Worm (Caenorhabditis elegans): Measurements from ENCODE around the gene cyp-13A2.
A peak's percentile ranks its signal among the peaks of the same experiment; 100 is the strongest.

cyp-13A2 gene

ce11 chrII:9753730-9754129, 33.7 kb downstream of the cyp-13A2 start, which contains the start of gene ZK1321.1:
Gene ZK1321.1 (plus strand): TSS chrII:9754030.
- no peak for TF ChIP-seq lsy-2 (tag; optimal IDR thresholded peaks at IDR 0.05)
- TF ChIP-seq elt-1 (tag; optimal IDR thresholded peaks at IDR 0.05; ENCODE audit: borderline replicate concordance, insufficient read depth), result no peak
- no peak for TF ChIP-seq nhr-2 (tag; optimal IDR thresholded peaks at IDR 0.05)
- no peak for TF ChIP-seq unc-62 (GFP tag; optimal IDR thresholded peaks at IDR 0.05)
- TF ChIP-seq flh-1 (GFP tag; optimal IDR thresholded peaks at IDR 0.05), result no peak

- TF ChIP-seq ham-2 (GFP tag; optimal IDR thresholded peaks at IDR 0.05) (no peak), lin-13 (tag; optimal IDR thresholded peaks at IDR 0.05) (no peak), mab-5 (tag; optimal IDR thresholded peaks at IDR 0.05) (no peak), ceh-83 (GFP tag; optimal IDR thresholded peaks at IDR 0.05) (no peak), nhr-2 (tag; optimal IDR thresholded peaks at IDR 0.05) (no peak), ceh-43 (GFP tag; optimal IDR thresholded peaks at IDR 0.05) (no peak), bed-3 (GFP tag; optimal IDR thresholded peaks at IDR 0.05) (no peak), pha-4 (tag; optimal IDR thresholded peaks at IDR 0.05) (no peak), tbx-8 (GFP tag; optimal IDR thresholded peaks at IDR 0.05) (no peak), ces-1 (GFP tag; optimal IDR thresholded peaks at IDR 0.05) (no peak), nhr-76 (tag; optimal IDR thresholded peaks at IDR 0.05) (no peak), unc-39 (tag; optimal IDR thresholded peaks at IDR 0.05) (no peak), mep-1 (tag; optimal IDR thresholded peaks at IDR 0.05) (no peak), elt-1 (tag; optimal IDR thresholded peaks at IDR 0.05; ENCODE audit: borderline replicate concordance, insufficient read depth) (no peak)
These were observed 34.4 kb downstream of the cyp-13A2 start, which contains the start of gene Y53C12B.7 for ce11 chrII:9753056-9753455. Gene Y53C12B.7 (minus strand): TSS chrII:9753218.

- TF ChIP-seq lsy-2 (tag; optimal IDR thresholded peaks at IDR 0.05) (no peak), nhr-2 (tag; optimal IDR thresholded peaks at IDR 0.05) (no peak), mls-2 (tag; optimal IDR thresholded peaks at IDR 0.05) (no peak), nhr-12 (tag; optimal IDR thresholded peaks at IDR 0.05) (no peak), flh-1 (GFP tag; optimal IDR thresholded peaks at IDR 0.05) (no peak), M03D4.4 (tag; optimal IDR thresholded peaks at IDR 0.05) (no peak)
These were observed 35.2 kb downstream of the cyp-13A2 start for ce11 chrII:9752278-9752677.

- TF ChIP-seq snpc-4 (tag; optimal IDR thresholded peaks at IDR 0.05), result no peak
- TF ChIP-seq M03D4.4 (tag; optimal IDR thresholded peaks at IDR 0.05), result no peak
- TF ChIP-seq nhr-237 (tag; optimal IDR thresholded peaks at IDR 0.05), result peak; percentile 39
- peak; percentile 91 for TF ChIP-seq ces-1 (GFP tag; optimal IDR thresholded peaks at IDR 0.05)
- no peak for TF ChIP-seq cnd-1 (tag; optimal IDR thresholded peaks at IDR 0.05)
- TF ChIP-seq sem-2 (GFP tag; optimal IDR thresholded peaks at IDR 0.05), result no peak
- TF ChIP-seq mls-2 (tag; optimal IDR thresholded peaks at IDR 0.05), result no peak
- TF ChIP-seq lsy-2 (tag; optimal IDR thresholded peaks at IDR 0.05), result peak; percentile 98
- TF ChIP-seq ceh-43 (GFP tag; optimal IDR thresholded peaks at IDR 0.05), result no peak
- no peak for TF ChIP-seq elt-3 (tag; optimal IDR thresholded peaks at IDR 0.05)
- TF ChIP-seq sptf-1 (tag; optimal IDR thresholded peaks at IDR 0.05), result no peak
- TF ChIP-seq nhr-76 (tag; optimal IDR thresholded peaks at IDR 0.05), result no peak
- peak; percentile 98 for TF ChIP-seq unc-120 (tag; optimal IDR thresholded peaks at IDR 0.05; ENCODE audit: poor library complexity, severe bottlenecking)
- TF ChIP-seq bed-3 (GFP tag; optimal IDR thresholded peaks at IDR 0.05), result no peak
- peak; percentile 25 for TF ChIP-seq hlh-1 (tag; optimal IDR thresholded peaks at IDR 0.05)
- no peak for TF ChIP-seq ceh-83 (GFP tag; optimal IDR thresholded peaks at IDR 0.05)
- peak; percentile 81 for TF ChIP-seq ceh-39 (tag; optimal IDR thresholded peaks at IDR 0.05)
- TF ChIP-seq zip-8 (tag; optimal IDR thresholded peaks at IDR 0.05), result no peak
- TF ChIP-seq blmp-1 (tag; optimal IDR thresholded peaks at IDR 0.05), result no peak
- no peak for TF ChIP-seq elt-1 (tag; optimal IDR thresholded peaks at IDR 0.05; ENCODE audit: borderline replicate concordance, insufficient read depth)
- TF ChIP-seq nhr-12 (tag; optimal IDR thresholded peaks at IDR 0.05), result no peak
- no peak for TF ChIP-seq mab-5 (tag; optimal IDR thresholded peaks at IDR 0.05)
- no peak for TF ChIP-seq flh-1 (GFP tag; optimal IDR thresholded peaks at IDR 0.05)
- TF ChIP-seq ztf-11 (tag; optimal IDR thresholded peaks at IDR 0.05), result no peak
- no peak for TF ChIP-seq unc-39 (tag; optimal IDR thresholded peaks at IDR 0.05)
- TF ChIP-seq drap-1 (GFP tag; optimal IDR thresholded peaks at IDR 0.05), result no peak
- TF ChIP-seq mep-1 (tag; optimal IDR thresholded peaks at IDR 0.05), result peak; percentile 66
- no peak for TF ChIP-seq unc-62 (GFP tag; optimal IDR thresholded peaks at IDR 0.05)
- no peak for TF ChIP-seq ham-2 (GFP tag; optimal IDR thresholded peaks at IDR 0.05)
- TF ChIP-seq pha-4 (tag; optimal IDR thresholded peaks at IDR 0.05), result peak; percentile 68
- TF ChIP-seq lin-13 (tag; optimal IDR thresholded peaks at IDR 0.05), result peak; percentile 79
- TF ChIP-seq nhr-2 (tag; optimal IDR thresholded peaks at IDR 0.05), result no peak
- TF ChIP-seq nhr-28 (tag; optimal IDR thresholded peaks at IDR 0.05), result no peak
- no peak for TF ChIP-seq lin-32 (GFP tag; optimal IDR thresholded peaks at IDR 0.05)
- no peak for TF ChIP-seq tbx-8 (GFP tag; optimal IDR thresholded peaks at IDR 0.05)
These were observed 41.4 kb downstream of the cyp-13A2 start, which contains the start of the genes Y53C12B.1 and nos-3 for ce11 chrII:9746069-9746468. Gene Y53C12B.1 (minus strand): TSS chrII:9746078. Gene nos-3 (plus strand): TSS chrII:9746316.

All from whole organism, mixed stage, embryonic.